Fruit fly (Drosophila melanogaster) whole organism, embryonic: ENCODE measurements around the gene RluA-1.

Experiments
- CG10321 ChIP-seq: fragments of 200-800 bp; sonication (Bioruptor generic); IDR thresholded peaks from 2 replicates; pipeline ENCODE4 v1.3.6; 2022; ENCODE audit warnings: missing biosample characterization, missing genetic modification characterization
- CG10543 ChIP-seq: fragments of 200-800 bp; sonication (Bioruptor generic); optimal IDR thresholded peaks from 3 replicates; lab custom pipeline; 2017; ENCODE audit warnings: missing biosample characterization, mild to moderate bottlenecking, missing genetic modification characterization, moderate library complexity
- CG10959 ChIP-seq: fragments of 200-800 bp; sonication (Bioruptor generic); IDR thresholded peaks from 2 replicates; pipeline ENCODE4 v1.3.6; 2022; ENCODE audit warnings: missing biosample characterization, missing genetic modification characterization
- CG12391 ChIP-seq: fragments of 200-800 bp; sonication (Bioruptor generic); optimal IDR thresholded peaks from 3 replicates; lab custom pipeline; 2018; ENCODE audit warnings: missing biosample characterization, mild to moderate bottlenecking, missing genetic modification characterization, moderate library complexity
- CG12942 ChIP-seq: fragments of 200-800 bp; sonication (Bioruptor generic); optimal IDR thresholded peaks from 3 replicates; lab custom pipeline; 2016; ENCODE audit warnings: missing biosample characterization, missing genetic modification characterization
- CG13123 ChIP-seq: fragments of 200-800 bp; sonication (Bioruptor generic); optimal IDR thresholded peaks from 2 replicates; lab custom pipeline; 2016; ENCODE audit warnings: missing biosample characterization, missing genetic modification characterization
- CG13287 ChIP-seq: fragments of 200-800 bp; sonication (Bioruptor generic); IDR thresholded peaks from 2 replicates; pipeline ENCODE4 v1.3.6; 2022; ENCODE audit warnings: missing biosample characterization, missing genetic modification characterization; ENCODE audit not compliant: partially characterized antibody
- CG13424 ChIP-seq: fragments of 200-800 bp; sonication (Bioruptor generic); optimal IDR thresholded peaks from 2 replicates; lab custom pipeline; 2019; ENCODE audit warnings: missing biosample characterization, mild to moderate bottlenecking, missing genetic modification characterization, moderate library complexity
- CG14050 ChIP-seq: fragments of 200-800 bp; sonication (Bioruptor generic); IDR thresholded peaks from 3 replicates; pipeline ENCODE4 v1.3.6; 2022; ENCODE audit warnings: missing biosample characterization, missing genetic modification characterization
- CG16813 ChIP-seq: fragments of 200-800 bp; sonication (Bioruptor generic); IDR thresholded peaks from 3 replicates; pipeline ENCODE4 v1.3.6; 2022; ENCODE audit warnings: missing biosample characterization, missing genetic modification characterization; ENCODE audit not compliant: partially characterized antibody
- CG17359 ChIP-seq: fragments of 200-800 bp; sonication (Bioruptor generic); optimal IDR thresholded peaks from 3 replicates; lab custom pipeline; 2018; ENCODE audit warnings: missing biosample characterization, mild to moderate bottlenecking, missing genetic modification characterization, moderate library complexity
- CG18599 ChIP-seq: fragments of 200-800 bp; sonication (Bioruptor generic); optimal IDR thresholded peaks from 3 replicates; lab custom pipeline; 2017; ENCODE audit warnings: missing biosample characterization, missing genetic modification characterization, mild to moderate bottlenecking, moderate library complexity, missing genetic modification reagents
- CG30020 ChIP-seq: fragments of 200-800 bp; optimal IDR thresholded peaks from 2 replicates; lab custom pipeline; 2019; ENCODE audit warnings: missing biosample characterization, mild to moderate bottlenecking, missing genetic modification characterization, moderate library complexity
- CG30431 ChIP-seq: fragments of 200-800 bp; sonication (Bioruptor generic); optimal IDR thresholded peaks from 2 replicates; lab custom pipeline; 2017; ENCODE audit warnings: missing biosample characterization, missing genetic modification characterization
- CG34224 ChIP-seq: fragments of 200-800 bp; sonication (Bioruptor generic); IDR thresholded peaks from 3 replicates; pipeline ENCODE4 v1.3.6; 2022; ENCODE audit warnings: missing biosample characterization, missing genetic modification characterization; ENCODE audit not compliant: partially characterized antibody
- CG4707 ChIP-seq: fragments of 200-800 bp; sonication (Bioruptor generic); optimal IDR thresholded peaks from 2 replicates; lab custom pipeline; 2018; ENCODE audit warnings: missing biosample characterization, mild to moderate bottlenecking, missing genetic modification characterization, moderate library complexity
- CG6689 ChIP-seq: fragments of 200-800 bp; sonication (Bioruptor generic); IDR thresholded peaks from 2 replicates; pipeline ENCODE4 v1.3.6; 2022; ENCODE audit warnings: missing biosample characterization, missing genetic modification characterization
- CG8388 ChIP-seq: fragments of 200-800 bp; sonication (Bioruptor generic); optimal IDR thresholded peaks from 2 replicates; lab custom pipeline; 2019; ENCODE audit warnings: missing biosample characterization, mild to moderate bottlenecking, missing genetic modification characterization, moderate library complexity
- CG9215 ChIP-seq: fragments of 200-800 bp; sonication (Bioruptor generic); IDR thresholded peaks from 2 replicates; pipeline ENCODE4 v1.3.6; 2022; ENCODE audit warnings: missing biosample characterization, missing genetic modification characterization
- Chrac-16 ChIP-seq: fragments of 200-800 bp; sonication (Bioruptor generic); optimal IDR thresholded peaks from 3 replicates; lab custom pipeline; 2016; ENCODE audit warnings: missing biosample characterization, missing genetic modification characterization
- D19B ChIP-seq: fragments of 200-800 bp; sonication (Bioruptor generic); optimal IDR thresholded peaks from 2 replicates; lab custom pipeline; 2017; ENCODE audit warnings: missing biosample characterization, mild to moderate bottlenecking, missing genetic modification characterization
- Dad ChIP-seq: fragments of 200-800 bp; sonication (Bioruptor generic); optimal IDR thresholded peaks from 3 replicates; lab custom pipeline; 2016; ENCODE audit warnings: missing biosample characterization, missing genetic modification characterization
- Dip2 ChIP-seq: fragments of 200-800 bp; sonication (Bioruptor generic); IDR thresholded peaks from 2 replicates; pipeline ENCODE4 v1.3.6; 2022; ENCODE audit warnings: missing biosample characterization, missing genetic modification characterization
- Dip3 ChIP-seq: fragments of 200-800 bp; sonication (Bioruptor generic); optimal IDR thresholded peaks from 3 replicates; lab custom pipeline; 2016; ENCODE audit warnings: missing biosample characterization, missing genetic modification characterization
- Doc3 ChIP-seq: fragments of 200-800 bp; sonication (Bioruptor generic); IDR thresholded peaks from 3 replicates; pipeline ENCODE4 v1.3.6; 2022; ENCODE audit warnings: missing biosample characterization, missing genetic modification characterization; ENCODE audit not compliant: partially characterized antibody
- Dp ChIP-seq: fragments of 200-800 bp; sonication (Bioruptor generic); optimal IDR thresholded peaks from 2 replicates; lab custom pipeline; 2018; ENCODE audit warnings: missing biosample characterization, mild to moderate bottlenecking, missing genetic modification characterization, moderate library complexity
- Drgx ChIP-seq: fragments of 200-800 bp; sonication (Bioruptor generic); IDR thresholded peaks from 2 replicates; pipeline ENCODE4 v1.3.6; 2022; ENCODE audit warnings: missing biosample characterization, missing genetic modification characterization
- E2f2 ChIP-seq: fragments of 200-800 bp; sonication (Bioruptor generic); IDR thresholded peaks from 2 replicates; pipeline ENCODE4 v1.3.6; 2022; ENCODE audit warnings: missing biosample characterization, missing genetic modification characterization
- Fer2 ChIP-seq: fragments of 200-800 bp; sonication (Bioruptor generic); optimal IDR thresholded peaks from 2 replicates; lab custom pipeline; 2018; ENCODE audit warnings: missing biosample characterization, mild to moderate bottlenecking, missing genetic modification characterization, moderate library complexity
- H15 ChIP-seq: fragments of 200-800 bp; sonication (Bioruptor generic); IDR thresholded peaks from 3 replicates; pipeline ENCODE4 v1.3.6; 2022; ENCODE audit warnings: missing biosample characterization, missing genetic modification characterization
- Hey ChIP-seq: fragments of 200-800 bp; sonication (Bioruptor generic); optimal IDR thresholded peaks from 3 replicates; lab custom pipeline; 2018; ENCODE audit warnings: missing biosample characterization, mild to moderate bottlenecking, missing genetic modification characterization
- HmgZ ChIP-seq: fragments of 200-800 bp; sonication (Bioruptor generic); optimal IDR thresholded peaks from 2 replicates; lab custom pipeline; 2018; ENCODE audit warnings: missing biosample characterization, mild to moderate bottlenecking, missing genetic modification characterization
- MBD-R2 ChIP-seq: fragments of 200-800 bp; sonication (Bioruptor generic); IDR thresholded peaks from 2 replicates; pipeline ENCODE4 v1.3.6; 2022; ENCODE audit warnings: missing biosample characterization, missing genetic modification characterization
- Poxn ChIP-seq: fragments of 200-800 bp; sonication (Bioruptor generic); IDR thresholded peaks from 2 replicates; pipeline ENCODE4 v1.3.6; 2022; ENCODE audit warnings: missing biosample characterization, missing genetic modification characterization
- Ravus ChIP-seq: fragments of 200-800 bp; sonication (Bioruptor generic); IDR thresholded peaks from 2 replicates; pipeline ENCODE4 v1.3.6; 2022; ENCODE audit warnings: missing biosample characterization, missing genetic modification characterization
- TFAM ChIP-seq: fragments of 200-800 bp; sonication (Bioruptor generic); optimal IDR thresholded peaks from 2 replicates; lab custom pipeline; 2017; ENCODE audit warnings: missing biosample characterization, missing genetic modification characterization, inconsistent platforms
- ac ChIP-seq: fragments of 200-800 bp; sonication (Bioruptor generic); optimal IDR thresholded peaks from 3 replicates; lab custom pipeline; 2017; ENCODE audit warnings: missing biosample characterization, mild to moderate bottlenecking, missing genetic modification characterization
- amos ChIP-seq: fragments of 200-800 bp; sonication (Bioruptor generic); IDR thresholded peaks from 2 replicates; pipeline ENCODE4 v1.3.6; 2022; ENCODE audit warnings: missing biosample characterization, missing genetic modification characterization; ENCODE audit not compliant: partially characterized antibody
- ara ChIP-seq: fragments of 200-800 bp; sonication (Bioruptor generic); IDR thresholded peaks from 2 replicates; pipeline ENCODE4 v1.3.6; 2022; ENCODE audit warnings: missing biosample characterization, missing genetic modification characterization
- bbx ChIP-seq: fragments of 200-800 bp; sonication (Bioruptor generic); IDR thresholded peaks from 2 replicates; pipeline ENCODE4 v1.3.6; 2022; ENCODE audit warnings: missing biosample characterization, missing genetic modification characterization; ENCODE audit not compliant: partially characterized antibody
- cas ChIP-seq: fragments of 200-800 bp; sonication (Bioruptor generic); IDR thresholded peaks from 2 replicates; pipeline ENCODE4 v1.3.6; 2022; ENCODE audit warnings: missing biosample characterization, missing genetic modification characterization
- gem ChIP-seq: fragments of 200-800 bp; sonication (Bioruptor generic); optimal IDR thresholded peaks from 2 replicates; lab custom pipeline; 2019; ENCODE audit warnings: missing biosample characterization, mild to moderate bottlenecking, missing genetic modification characterization, moderate library complexity
- nmo ChIP-seq: fragments of 200-800 bp; sonication (Bioruptor generic); optimal IDR thresholded peaks from 2 replicates; lab custom pipeline; 2018; ENCODE audit warnings: missing biosample characterization, mild to moderate bottlenecking, missing genetic modification characterization, moderate library complexity
- pan ChIP-seq, 4 experiments: fragments of >200 bp in 3 of 4; fragments of 200-800 bp in 1 of 4; sonication (Bioruptor generic) in 1 of 4; optimal IDR thresholded peaks in 3 of 4; IDR thresholded peaks in 1 of 4; 2 replicates each; pipeline versions ENCODE4 v1.3.6 to Lab custom; 2017 to 2022; ENCODE audit warnings: missing biosample characterization in 2 of 4, missing genetic modification characterization in 2 of 4, mixed read lengths in 1 of 4
- pita ChIP-seq: fragments of 200-800 bp; sonication (Bioruptor generic); optimal IDR thresholded peaks from 2 replicates; lab custom pipeline; 2017; ENCODE audit warnings: missing biosample characterization, mild to moderate bottlenecking, missing genetic modification characterization
- slou ChIP-seq: fragments of 200-800 bp; sonication (Bioruptor generic); optimal IDR thresholded peaks from 3 replicates; lab custom pipeline; 2016; ENCODE audit warnings: missing biosample characterization, missing genetic modification characterization
- trem ChIP-seq: fragments of 200-800 bp; optimal IDR thresholded peaks from 3 replicates; lab custom pipeline; 2019; ENCODE audit warnings: missing biosample characterization, mild to moderate bottlenecking, missing genetic modification characterization, moderate library complexity
- tx ChIP-seq: fragments of 200-800 bp; sonication (Bioruptor generic); optimal IDR thresholded peaks from 2 replicates; lab custom pipeline; 2016; ENCODE audit warnings: missing biosample characterization, missing genetic modification characterization
- zen ChIP-seq: fragments of 200-800 bp; sonication (Bioruptor generic); optimal IDR thresholded peaks from 3 replicates; lab custom pipeline; 2018; ENCODE audit warnings: missing biosample characterization, mild to moderate bottlenecking, missing genetic modification characterization, moderate library complexity

Gene RluA-1

DNA sequence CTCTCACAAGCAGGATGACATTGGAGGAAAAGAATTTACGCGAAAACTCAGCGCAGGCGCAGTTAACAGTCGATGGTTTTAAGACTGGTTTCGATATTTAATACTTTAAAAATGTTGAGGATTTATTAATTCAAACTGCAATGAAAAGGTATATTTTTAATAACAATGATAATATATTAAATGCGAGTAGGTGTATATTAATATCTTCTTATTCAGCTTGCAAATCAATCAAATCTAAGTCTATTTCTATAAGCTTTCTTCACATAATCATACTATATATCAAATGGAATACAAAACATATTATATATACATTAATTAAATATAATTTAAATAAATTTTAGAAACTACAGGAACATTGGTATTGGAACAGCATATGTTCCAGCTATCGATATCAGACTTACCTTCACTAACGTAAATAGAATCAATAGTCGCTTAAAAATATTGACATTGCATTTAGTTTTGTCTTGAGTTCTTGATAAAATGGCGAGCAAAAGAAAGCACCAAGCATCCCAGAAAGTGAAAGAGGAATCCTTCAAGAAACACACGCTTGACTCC lies 38.5 kb downstream of the RluA-1 start, which contains the start of the genes TBC1D16 and holn1 (continued):
- TF ChIP-seq Drgx (GFP tag; lab: Robert Waterston, UW) = no peak
- no peak for TF ChIP-seq pan (optimal IDR thresholded peaks at IDR 0.05; lab: Kevin White, UChicago)
- no peak for TF ChIP-seq pan (GFP tag; optimal IDR thresholded peaks at IDR 0.05 in 1 of 2, IDR thresholded peaks at IDR 0.05 in 1 of 2)
- no peak for TF ChIP-seq cas (GFP tag; lab: Robert Waterston, UW)
- TF ChIP-seq Poxn (GFP tag; lab: Robert Waterston, UW) = no peak
- 0 out of 2 replicates have a peak, but pooled peaks have one; percentile 18 for TF ChIP-seq E2f2 (GFP tag; lab: Robert Waterston, UW)
- no peak for TF ChIP-seq Chrac-16 (GFP tag; lab: Kevin White, UChicago)
- TF ChIP-seq CG16813 = 0 out of 3 replicates have a peak, but pooled peaks have one; percentile 13
- peak; percentile 13 for TF ChIP-seq CG12391 (tag; lab: Kevin White, UChicago)
- no peak for TF ChIP-seq CG14050 (GFP tag; lab: Robert Waterston, UW)
- TF ChIP-seq CG9215 (GFP tag; lab: Robert Waterston, UW) = no peak
- TF ChIP-seq CG13424 (tag; lab: Kevin White, UChicago) = peak; percentile 13
- no peak for TF ChIP-seq tx (GFP tag; lab: Kevin White, UChicago)
- TF ChIP-seq CG17359 (tag; lab: Kevin White, UChicago) = no peak
- TF ChIP-seq nmo (GFP tag; lab: Kevin White, UChicago) = peak; percentile 15
- no peak for TF ChIP-seq CG4707 (GFP tag; lab: Kevin White, UChicago)
- TF ChIP-seq pita (GFP tag; lab: Kevin White, UChicago) = no peak
- TF ChIP-seq gem (tag; lab: Kevin White, UChicago) = no peak
- TF ChIP-seq CG34224 (GFP tag; lab: Robert Waterston, UW) = peak; percentile 45; the same call in 2 of the 3 replicates
- TF ChIP-seq zen = peak; percentile 1
- no peak for TF ChIP-seq CG30431 (GFP tag; lab: Kevin White, UChicago)
- TF ChIP-seq D19B = no peak
- no peak for TF ChIP-seq CG6689 (GFP tag; lab: Robert Waterston, UW)
- TF ChIP-seq ac (GFP tag; lab: Kevin White, UChicago) = no peak
- TF ChIP-seq Dip3 (GFP tag; lab: Kevin White, UChicago) = no peak
- TF ChIP-seq bbx (GFP tag; lab: Robert Waterston, UW) = peak; percentile 30; the same call in 1 of the 2 replicates
- TF ChIP-seq Fer2 (tag; lab: Kevin White, UChicago) = no peak
- peak; percentile 27; the same call in 1 of the 3 replicates for TF ChIP-seq Doc3 (GFP tag; lab: Robert Waterston, UW)
- TF ChIP-seq CG12942 (GFP tag; lab: Kevin White, UChicago) = no peak
- TF ChIP-seq amos (GFP tag; lab: Robert Waterston, UW) = peak; percentile 55; the same call in 1 of the 2 replicates
- TF ChIP-seq Dad (GFP tag; lab: Kevin White, UChicago) = no peak
- TF ChIP-seq Ravus (GFP tag; lab: Robert Waterston, UW) = no peak
- TF ChIP-seq Hey (tag; lab: Kevin White, UChicago) = no peak
- TF ChIP-seq TFAM (GFP tag; lab: Kevin White, UChicago) = no peak
- no peak for TF ChIP-seq CG10321 (GFP tag; lab: Robert Waterston, UW)
- no peak for TF ChIP-seq CG8388 (GFP tag; lab: Kevin White, UChicago)
- no peak for TF ChIP-seq H15 (GFP tag; lab: Robert Waterston, UW)
- TF ChIP-seq CG18599 (GFP tag; lab: Kevin White, UChicago) = no peak
- TF ChIP-seq Dip2 (GFP tag; lab: Robert Waterston, UW) = no peak
- TF ChIP-seq CG10959 (GFP tag; lab: Robert Waterston, UW) = no peak
- peak; percentile 35 for TF ChIP-seq trem (tag; lab: Kevin White, UChicago)
- no peak for TF ChIP-seq ara (GFP tag; lab: Robert Waterston, UW)
- no peak for TF ChIP-seq HmgZ (tag; lab: Kevin White, UChicago)
- TF ChIP-seq slou (GFP tag; lab: Kevin White, UChicago) = no peak
- peak; percentile 94 for TF ChIP-seq CG30020 (tag; lab: Kevin White, UChicago)
- peak; percentile 78 for TF ChIP-seq CG13287 (GFP tag; lab: Robert Waterston, UW)
- TF ChIP-seq Dp (GFP tag; lab: Kevin White, UChicago) = peak; percentile 21
- peak; percentile 50 for TF ChIP-seq MBD-R2 (GFP tag; lab: Robert Waterston, UW)
- TF ChIP-seq CG10543 (GFP tag; lab: Kevin White, UChicago) = no peak
- no peak for TF ChIP-seq CG13123
